Fruit fly (Drosophila melanogaster): ENCODE data around the gene Ank2.

DNA sequence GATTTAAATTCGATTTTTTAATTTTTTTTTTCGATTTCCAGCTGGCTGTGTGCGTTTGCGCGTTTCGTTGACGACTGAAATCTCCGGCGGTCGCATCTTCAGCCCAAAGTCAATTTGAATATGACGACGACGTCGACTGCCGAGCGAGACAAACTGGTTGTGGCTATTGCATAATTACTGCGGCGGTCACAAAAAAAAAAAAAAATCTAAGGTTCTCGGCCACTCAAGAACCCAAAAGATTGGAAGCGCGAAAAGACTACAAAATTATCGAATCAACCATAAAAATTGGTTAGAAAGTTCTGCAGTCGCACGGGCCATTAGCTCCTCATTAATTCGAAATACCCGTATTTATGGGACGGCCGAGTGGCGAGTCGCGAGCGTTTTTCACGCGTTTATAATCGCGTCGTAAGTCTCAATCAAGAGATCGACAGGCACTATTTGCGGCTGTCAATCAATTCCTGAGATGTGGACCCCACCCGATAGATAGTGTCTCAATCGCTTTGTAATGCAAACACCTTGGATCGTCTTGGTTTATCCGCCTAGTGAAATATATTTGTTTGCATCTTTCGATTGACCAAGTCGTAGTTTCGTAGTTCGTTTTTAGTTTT, 14.1 kb upstream of the Ank2 start, which contains the start of gene CG8492:
- no peak for TF ChIP-seq insv (optimal IDR thresholded peaks at IDR 0.05)
- no peak for TF ChIP-seq psq (optimal IDR thresholded peaks at IDR 0.05)

Measured in Kc167 (cell line).